Fruit fly (Drosophila melanogaster): ENCODE results near the gene Phs.

DNA sequence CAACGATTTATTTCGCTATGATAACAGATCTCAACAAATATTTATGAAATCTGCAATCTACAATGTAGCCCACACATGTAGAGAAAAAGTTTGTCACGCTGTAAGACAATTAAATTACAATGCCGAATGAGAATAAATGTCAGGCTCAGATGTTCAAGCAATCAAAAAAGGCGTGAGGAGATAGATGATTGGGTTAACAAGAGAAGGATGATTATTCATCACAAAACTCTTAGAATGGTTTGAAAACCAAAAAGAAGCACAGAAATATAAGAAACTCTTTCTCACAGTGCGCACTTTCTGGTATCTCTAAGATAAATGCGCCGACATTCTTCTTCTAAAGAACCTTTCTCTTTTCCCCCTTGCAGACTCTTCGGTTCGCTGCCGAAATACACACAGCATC, 19.6 kb upstream of the Phs start:
- TF ChIP-seq CTCF (optimal IDR thresholded peaks at IDR 0.05), result no peak
- TF ChIP-seq CG8478 (optimal IDR thresholded peaks at IDR 0.05), result no peak
